Worm (Caenorhabditis elegans) whole organism, L2 larva: ENCODE results near the gene W03F9.2.

Source experiments
- C34F6.9 ChIP-seq: fragments of 150-350 bp; optimal IDR thresholded peaks from 2 replicates; lab custom pipeline; 2014; ENCODE audit warnings: missing biosample characterization, missing genetic modification characterization
- F13H6.1 ChIP-seq: sonication (generic microtip); optimal IDR thresholded peaks from 2 replicates; lab custom pipeline; 2016; ENCODE audit warnings: missing genetic modification characterization, missing compliant biosample characterization
- R02D3.7 ChIP-seq: fragments of 150-350 bp; optimal IDR thresholded peaks from 2 replicates; lab custom pipeline; 2014; ENCODE audit warnings: missing biosample characterization, missing genetic modification characterization
- Y55F3AM.14 ChIP-seq: fragments of 200-800 bp; sonication (Bioruptor generic); optimal IDR thresholded peaks from 2 replicates; lab custom pipeline; 2018; ENCODE audit warnings: mild to moderate bottlenecking, missing genetic modification characterization, missing compliant biosample characterization
- aly-2 ChIP-seq: fragments of 150-350 bp; optimal IDR thresholded peaks from 2 replicates; lab custom pipeline; 2014; ENCODE audit warnings: missing biosample characterization, missing genetic modification characterization
- ama-1 ChIP-seq: fragments of 150-350 bp; optimal IDR thresholded peaks from 2 replicates; lab custom pipeline; 2018; ENCODE audit warnings: inconsistent platforms
- blmp-1 ChIP-seq: sonication (generic microtip); optimal IDR thresholded peaks from 2 replicates; lab custom pipeline; 2017; ENCODE audit warnings: missing genetic modification characterization, mild to moderate bottlenecking, missing compliant biosample characterization, antibody characterized with exemption, moderate library complexity; ENCODE audit not compliant: insufficient read depth
- ceh-16 ChIP-seq: fragments of 150-350 bp; optimal IDR thresholded peaks from 2 replicates; lab custom pipeline; 2014; ENCODE audit warnings: missing biosample characterization, missing genetic modification characterization
- crh-2 ChIP-seq: sonication (generic microtip); optimal IDR thresholded peaks from 2 replicates; lab custom pipeline; 2017; ENCODE audit warnings: missing biosample characterization, missing genetic modification characterization
- dmd-4 ChIP-seq: sonication (generic microtip); optimal IDR thresholded peaks from 2 replicates; lab custom pipeline; 2017; ENCODE audit warnings: missing biosample characterization, missing genetic modification characterization
- egl-27 ChIP-seq: sonication (generic microtip); optimal IDR thresholded peaks from 3 replicates; lab custom pipeline; 2017; ENCODE audit warnings: missing biosample characterization, missing genetic modification reagents, missing genetic modification characterization
- elt-1 ChIP-seq: fragments of 150-350 bp; optimal IDR thresholded peaks from 2 replicates; lab custom pipeline; 2014; ENCODE audit warnings: missing biosample characterization, missing genetic modification characterization
- elt-3 ChIP-seq: sonication (generic microtip); optimal IDR thresholded peaks from 2 replicates; lab custom pipeline; 2017; ENCODE audit warnings: missing biosample characterization, missing genetic modification characterization
- fos-1 ChIP-seq: fragments of 150-350 bp; optimal IDR thresholded peaks from 2 replicates; lab custom pipeline; 2014; ENCODE audit warnings: missing biosample characterization, missing genetic modification characterization
- gmeb-1 ChIP-seq: fragments of 150-350 bp; optimal IDR thresholded peaks from 2 replicates; lab custom pipeline; 2014; ENCODE audit warnings: missing biosample characterization, missing genetic modification characterization
- lin-11 ChIP-seq: fragments of 150-350 bp; sonication (generic microtip); optimal IDR thresholded peaks from 2 replicates; lab custom pipeline; 2014; ENCODE audit warnings: missing biosample characterization, missing genetic modification characterization, inconsistent platforms, mixed read lengths
- lin-13 ChIP-seq: fragments of 150-350 bp; optimal IDR thresholded peaks from 2 replicates; lab custom pipeline; 2014; ENCODE audit warnings: missing biosample characterization, missing genetic modification reagents, missing genetic modification characterization
- lin-39 ChIP-seq: fragments of 150-350 bp; optimal IDR thresholded peaks from 2 replicates; lab custom pipeline; 2014; ENCODE audit warnings: missing biosample characterization, missing genetic modification reagents, missing genetic modification characterization
- lsy-2 ChIP-seq, 2 experiments: fragments of 150-350 bp in 1 of 2; sonication (generic microtip) in 1 of 2; optimal IDR thresholded peaks; 2 replicates each; lab custom pipeline; 2014 to 2017; ENCODE audit warnings: missing biosample characterization in 2 of 2, missing genetic modification characterization in 2 of 2
- mab-5 ChIP-seq: fragments of 150-350 bp; optimal IDR thresholded peaks from 2 replicates; lab custom pipeline; 2014; ENCODE audit warnings: missing biosample characterization, missing genetic modification characterization
- mdl-1 ChIP-seq, 2 experiments: fragments of 150-350 bp in 1 of 2; sonication (generic microtip) in 1 of 2; optimal IDR thresholded peaks; 2 replicates each; lab custom pipeline; 2017; ENCODE audit warnings: missing biosample characterization in 2 of 2, missing genetic modification characterization in 2 of 2
- nhr-10 ChIP-seq: sonication (generic microtip); optimal IDR thresholded peaks from 2 replicates; lab custom pipeline; 2017; ENCODE audit warnings: missing biosample characterization, missing genetic modification characterization
- nhr-11 ChIP-seq: fragments of 150-350 bp; optimal IDR thresholded peaks from 2 replicates; lab custom pipeline; 2014; ENCODE audit warnings: missing biosample characterization, missing genetic modification characterization
- nhr-129 ChIP-seq: fragments of 150-350 bp; optimal IDR thresholded peaks from 2 replicates; lab custom pipeline; 2014; ENCODE audit warnings: missing biosample characterization, missing genetic modification characterization
- nhr-21 ChIP-seq: fragments of 150-350 bp; optimal IDR thresholded peaks from 2 replicates; lab custom pipeline; 2014; ENCODE audit warnings: missing biosample characterization, missing genetic modification characterization
- nhr-23 ChIP-seq: fragments of 150-350 bp; optimal IDR thresholded peaks from 2 replicates; lab custom pipeline; 2014; ENCODE audit warnings: missing biosample characterization, missing genetic modification reagents, missing genetic modification characterization
- nhr-25 ChIP-seq: fragments of 150-350 bp; sonication (generic microtip); optimal IDR thresholded peaks from 3 replicates; lab custom pipeline; 2014; ENCODE audit warnings: missing biosample characterization, missing genetic modification characterization
- nhr-77 ChIP-seq: fragments of 150-350 bp; optimal IDR thresholded peaks from 2 replicates; lab custom pipeline; 2014; ENCODE audit warnings: missing biosample characterization, missing genetic modification characterization
- peb-1 ChIP-seq: fragments of 150-350 bp; optimal IDR thresholded peaks from 2 replicates; lab custom pipeline; 2014; ENCODE audit warnings: missing biosample characterization, missing genetic modification characterization
- sem-4 ChIP-seq: fragments of 150-350 bp; optimal IDR thresholded peaks from 2 replicates; lab custom pipeline; 2014; ENCODE audit warnings: missing biosample characterization, missing genetic modification reagents, missing genetic modification characterization
- skn-1 ChIP-seq: sonication (generic microtip); optimal IDR thresholded peaks from 2 replicates; lab custom pipeline; 2017; ENCODE audit warnings: missing biosample characterization, missing genetic modification characterization
- sma-3 ChIP-seq: sonication (generic microtip); optimal IDR thresholded peaks from 2 replicates; lab custom pipeline; 2016; ENCODE audit warnings: missing genetic modification reagents, missing genetic modification characterization, missing compliant biosample characterization
- sma-9 ChIP-seq, 2 experiments: fragments of 150-350 bp in 1 of 2; sonication (generic microtip) in 1 of 2; optimal IDR thresholded peaks; 2 replicates each; lab custom pipeline; 2014 to 2016; ENCODE audit warnings: missing genetic modification characterization in 2 of 2, mild to moderate bottlenecking in 1 of 2, missing biosample characterization in 1 of 2, missing compliant biosample characterization in 1 of 2, missing genetic modification reagents in 1 of 2, moderate library complexity in 1 of 2
- snpc-4 ChIP-seq: fragments of 150-350 bp; optimal IDR thresholded peaks from 2 replicates; lab custom pipeline; 2014; ENCODE audit warnings: missing biosample characterization, missing genetic modification characterization
- unc-39 ChIP-seq: fragments of 150-350 bp; optimal IDR thresholded peaks from 2 replicates; lab custom pipeline; 2014; ENCODE audit warnings: missing biosample characterization, missing genetic modification characterization
- unc-55 ChIP-seq: fragments of 150-350 bp; sonication (generic microtip); optimal IDR thresholded peaks from 3 replicates; lab custom pipeline; 2014; ENCODE audit warnings: missing biosample characterization, missing genetic modification reagents, missing genetic modification characterization
- unc-62 ChIP-seq: fragments of 150-350 bp; optimal IDR thresholded peaks from 2 replicates; lab custom pipeline; 2014; ENCODE audit warnings: missing biosample characterization, missing genetic modification reagents, missing genetic modification characterization
- zag-1 ChIP-seq: fragments of 150-350 bp; optimal IDR thresholded peaks from 2 replicates; lab custom pipeline; 2014; ENCODE audit warnings: missing biosample characterization, missing genetic modification characterization
- ztf-1 ChIP-seq: fragments of 200-800 bp; sonication (Bioruptor generic); conservative IDR thresholded peaks from 2 replicates; pipeline ENCODE4 v1.3.6; 2022; ENCODE audit warnings: missing genetic modification characterization, missing compliant biosample characterization
- ztf-11 ChIP-seq: sonication (generic microtip); optimal IDR thresholded peaks from 2 replicates; lab custom pipeline; 2017; ENCODE audit warnings: missing biosample characterization, missing genetic modification characterization
- ztf-4 ChIP-seq: fragments of 150-350 bp; optimal IDR thresholded peaks from 2 replicates; lab custom pipeline; 2014; ENCODE audit warnings: missing biosample characterization, missing genetic modification characterization

Gene W03F9.2

DNA sequence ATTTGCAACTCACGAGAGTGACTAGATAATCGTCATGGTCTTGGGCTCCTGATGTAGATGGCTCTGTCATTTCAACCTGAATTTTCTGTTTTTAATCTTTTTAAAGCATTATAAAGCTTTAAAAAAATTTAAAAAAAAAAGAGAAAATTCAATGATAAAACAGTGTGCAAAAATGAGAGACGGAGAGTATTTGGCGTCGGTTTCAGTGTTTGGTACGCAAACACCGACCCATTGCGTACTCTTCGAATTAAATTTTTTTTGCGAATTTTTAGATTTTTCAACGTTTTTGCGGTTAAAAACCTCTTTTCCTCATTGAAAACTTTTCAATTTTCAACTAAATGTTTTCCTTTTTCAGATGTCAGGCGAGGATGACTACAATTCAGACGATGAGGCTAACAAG, at the start of gene W03F9.2, which contains the start of gene sftb-2:
Gene W03F9.2 (minus strand): TSS at position 153 of the 400 bp plus-strand sequence.
Gene sftb-2 (plus strand): TSS at position 356 of the 400 bp plus-strand sequence.
- TF ChIP-seq Y55F3AM.14 (GFP tag; lab: Kevin White, UChicago) (no peak), mdl-1 (tag; optimal IDR thresholded peaks at IDR 0.05; lab: Kevin White, UChicago) (no peak), crh-2 (no peak), elt-3 (no peak), ztf-1 (no peak), ztf-11 (tag; lab: Kevin White, UChicago) (no peak), unc-39 (tag; lab: Kevin White, UChicago) (no peak), mab-5 (tag; lab: Kevin White, UChicago) (no peak), blmp-1 (tag; lab: Kevin White, UChicago) (no peak), ceh-16 (no peak), nhr-23 (tag; lab: Kevin White, UChicago) (no peak), unc-55 (peak; percentile 71), nhr-25 (tag; lab: Kevin White, UChicago) (no peak), dmd-4 (tag; lab: Kevin White, UChicago) (no peak), sma-3 (GFP tag; lab: Kevin White, UChicago) (no peak), elt-1 (tag; lab: Kevin White, UChicago) (no peak), nhr-10 (no peak), ztf-4 (tag; lab: Kevin White, UChicago) (no peak), ama-1 (lab: Kevin White, UChicago) (no peak), lin-13 (GFP tag; lab: Kevin White, UChicago) (peak; percentile 7), snpc-4 (tag; lab: Kevin White, UChicago) (no peak), peb-1 (tag; lab: Kevin White, UChicago) (no peak), C34F6.9 (peak; percentile 68), nhr-11 (tag; lab: Kevin White, UChicago) (no peak), skn-1 (no peak), gmeb-1 (tag; lab: Kevin White, UChicago) (peak; percentile 66), nhr-129 (no peak), sma-9 (GFP tag; optimal IDR thresholded peaks at IDR 0.05; lab: Kevin White, UChicago) (no peak), sma-9 (tag; optimal IDR thresholded peaks at IDR 0.05; lab: Kevin White, UChicago) (no peak), lin-39 (tag; lab: Kevin White, UChicago) (no peak), F13H6.1 (tag; lab: Kevin White, UChicago) (peak; percentile 0), aly-2 (tag; lab: Kevin White, UChicago) (no peak), R02D3.7 (tag; lab: Kevin White, UChicago) (no peak), nhr-77 (no peak), fos-1 (tag; lab: Kevin White, UChicago) (no peak), lin-11 (tag; lab: Kevin White, UChicago) (no peak), zag-1 (no peak), lsy-2 (tag; optimal IDR thresholded peaks at IDR 0.05; lab: Kevin White, UChicago) (peak; percentile 15 to 66), nhr-21 (tag; lab: Kevin White, UChicago) (no peak)

DNA sequence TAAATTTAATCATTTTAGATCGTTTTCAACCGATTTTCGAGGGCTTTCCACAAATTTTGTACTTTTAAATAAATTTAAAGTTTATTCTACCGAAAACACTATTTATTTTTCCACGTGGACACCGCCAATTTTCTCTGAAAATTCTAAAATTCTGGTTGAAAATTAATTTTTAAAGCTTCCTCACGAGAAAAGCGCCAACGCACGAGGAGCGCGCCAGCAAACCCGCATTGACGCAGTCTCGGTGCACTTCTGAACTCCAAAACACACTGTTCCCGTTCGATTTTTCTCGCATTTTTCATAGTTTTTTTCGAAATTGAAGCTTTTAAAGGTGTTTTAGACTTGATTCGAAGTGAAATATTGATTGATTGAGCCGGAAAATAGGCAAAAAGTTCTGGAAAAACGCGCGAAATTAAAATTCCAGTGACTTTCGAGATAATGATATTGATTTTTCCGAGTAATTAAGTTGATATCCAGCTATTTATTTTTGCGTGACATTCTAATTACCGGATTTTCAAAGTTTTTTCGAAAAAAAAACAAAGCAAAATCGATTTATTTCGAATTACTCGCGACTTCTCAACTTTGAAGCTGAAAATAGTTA, 49.1 kb upstream of the W03F9.2 start, which contains the start of gene cul-3:
Gene cul-3 (plus strand): TSS at position 548 of the 598 bp plus-strand sequence.
- peak; percentile 28 for TF ChIP-seq mab-5 (tag; lab: Kevin White, UChicago)
- TF ChIP-seq F13H6.1 (tag; lab: Kevin White, UChicago), result peak; percentile 56
- peak; percentile 3 for TF ChIP-seq ztf-4 (tag; lab: Kevin White, UChicago)
- TF ChIP-seq lin-11 (tag; lab: Kevin White, UChicago), result peak; percentile 19
- TF ChIP-seq lin-13 (GFP tag; lab: Kevin White, UChicago), result peak; percentile 48
- TF ChIP-seq blmp-1 (tag; lab: Kevin White, UChicago), result no peak
- peak; percentile 72 for TF ChIP-seq crh-2
- TF ChIP-seq nhr-21 (tag; lab: Kevin White, UChicago), result peak; percentile 36
- TF ChIP-seq C34F6.9, result peak; percentile 73
- peak; percentile 15 for TF ChIP-seq fos-1 (tag; lab: Kevin White, UChicago)
- TF ChIP-seq sma-3 (GFP tag; lab: Kevin White, UChicago), result peak; percentile 39
- TF ChIP-seq lsy-2 (tag; optimal IDR thresholded peaks at IDR 0.05; lab: Kevin White, UChicago), result peak; percentile 74 to 84
- peak; percentile 39 for TF ChIP-seq nhr-10
- TF ChIP-seq nhr-129, result peak; percentile 24
- no peak for TF ChIP-seq lin-39 (tag; lab: Kevin White, UChicago)
- peak; percentile 61 for TF ChIP-seq nhr-25 (tag; lab: Kevin White, UChicago)
- TF ChIP-seq gmeb-1 (tag; lab: Kevin White, UChicago), result peak; percentile 79
- TF ChIP-seq egl-27 (tag; lab: Kevin White, UChicago), result peak; percentile 42
- no peak for TF ChIP-seq sem-4 (tag; lab: Kevin White, UChicago)
- TF ChIP-seq ztf-11 (tag; lab: Kevin White, UChicago), result no peak
- no peak for TF ChIP-seq unc-62 (GFP tag; lab: Kevin White, UChicago)
- TF ChIP-seq snpc-4 (tag; lab: Kevin White, UChicago), result no peak
- TF ChIP-seq unc-55, result peak; percentile 65
